Worm (Caenorhabditis elegans): ENCODE results near the gene oac-50.

The oac-50 gene

ce11 chrV:9041030-9041429 is 32.3 kb downstream of the oac-50 start, which contains the start of gene cyp-33B1:
Gene cyp-33B1 (plus strand): TSS chrV:9041330.
- no peak for TF ChIP-seq pqm-1 (tag; optimal IDR thresholded peaks at IDR 0.05)
- TF ChIP-seq nhr-237 (tag; optimal IDR thresholded peaks at IDR 0.05), result no peak
- no peak for TF ChIP-seq nfya-1 (tag; optimal IDR thresholded peaks at IDR 0.05; ENCODE audit: insufficient read depth)
- TF ChIP-seq nhr-43 (tag; optimal IDR thresholded peaks at IDR 0.05; ENCODE audit: poor library complexity, severe bottlenecking), result no peak
- TF ChIP-seq nhr-11 (tag; optimal IDR thresholded peaks at IDR 0.05), result no peak

ce11 chrV:9035685-9036084 is 37.7 kb downstream of the oac-50 start, which contains the start of gene srsx-34:
Gene srsx-34 (plus strand): TSS chrV:9035985.
- TF ChIP-seq ceh-16 (tag; optimal IDR thresholded peaks at IDR 0.05) (no peak), eor-1 (tag; optimal IDR thresholded peaks at IDR 0.05) (no peak), nhr-28 (tag; optimal IDR thresholded peaks at IDR 0.05) (no peak), hmg-11 (tag; optimal IDR thresholded peaks at IDR 0.05) (no peak), unc-62 (GFP tag; optimal IDR thresholded peaks at IDR 0.05) (no peak), nhr-237 (tag; optimal IDR thresholded peaks at IDR 0.05) (no peak), elt-3 (tag; optimal IDR thresholded peaks at IDR 0.05) (no peak), skn-1 (tag; optimal IDR thresholded peaks at IDR 0.05) (no peak), unc-39 (tag; optimal IDR thresholded peaks at IDR 0.05) (no peak), tbx-2 (tag; optimal IDR thresholded peaks at IDR 0.05) (no peak), sea-2 (GFP tag; optimal IDR thresholded peaks at IDR 0.05) (no peak), elt-2 (tag; optimal IDR thresholded peaks at IDR 0.05) (no peak), ZK546.5 (tag; optimal IDR thresholded peaks at IDR 0.05) (no peak), daf-12 (tag; optimal IDR thresholded peaks at IDR 0.05) (no peak), nhr-76 (tag; optimal IDR thresholded peaks at IDR 0.05) (no peak), fkh-2 (tag; optimal IDR thresholded peaks at IDR 0.05) (no peak), pha-4 (tag; optimal IDR thresholded peaks at IDR 0.05) (no peak), ceh-28 (tag; optimal IDR thresholded peaks at IDR 0.05) (no peak)

- TF ChIP-seq eor-1 (tag; optimal IDR thresholded peaks at IDR 0.05), result no peak
- TF ChIP-seq ztf-4 (tag; optimal IDR thresholded peaks at IDR 0.05), result no peak
- no peak for TF ChIP-seq ceh-9 (tag; optimal IDR thresholded peaks at IDR 0.05)
- TF ChIP-seq fos-1 (tag; optimal IDR thresholded peaks at IDR 0.05), result no peak
- TF ChIP-seq lin-39 (tag; optimal IDR thresholded peaks at IDR 0.05), result no peak
- no peak for TF ChIP-seq fkh-2 (tag; optimal IDR thresholded peaks at IDR 0.05)
- no peak for TF ChIP-seq fkh-10 (GFP tag; optimal IDR thresholded peaks at IDR 0.05)
- TF ChIP-seq ceh-82 (tag; optimal IDR thresholded peaks at IDR 0.05), result no peak
- TF ChIP-seq zag-1 (tag; optimal IDR thresholded peaks at IDR 0.05), result no peak
- TF ChIP-seq egl-27 (tag; optimal IDR thresholded peaks at IDR 0.05), result no peak
- TF ChIP-seq egl-5 (tag; optimal IDR thresholded peaks at IDR 0.05), result no peak
- TF ChIP-seq mdl-1 (tag; optimal IDR thresholded peaks at IDR 0.05), result no peak
- TF ChIP-seq daf-12 (tag; optimal IDR thresholded peaks at IDR 0.05), result no peak
- TF ChIP-seq elt-2 (tag; optimal IDR thresholded peaks at IDR 0.05), result no peak
- TF ChIP-seq R02D3.7 (tag; optimal IDR thresholded peaks at IDR 0.05), result no peak
- TF ChIP-seq nhr-23 (tag; optimal IDR thresholded peaks at IDR 0.05), result no peak
- no peak for TF ChIP-seq elt-1 (tag; optimal IDR thresholded peaks at IDR 0.05)
These were observed 40.1 kb downstream of the oac-50 start, which contains the start of gene C25E10.4 for ce11 chrV:9033267-9033666. Gene C25E10.4 (plus strand): TSS chrV:9033567.

- TF ChIP-seq egl-5 (tag; optimal IDR thresholded peaks at IDR 0.05), result no peak
- no peak for TF ChIP-seq nhr-237 (tag; optimal IDR thresholded peaks at IDR 0.05)
- no peak for TF ChIP-seq nhr-76 (tag; optimal IDR thresholded peaks at IDR 0.05)
- no peak for TF ChIP-seq lin-39 (tag; optimal IDR thresholded peaks at IDR 0.05)
- TF ChIP-seq unc-39 (tag; optimal IDR thresholded peaks at IDR 0.05), result no peak
- no peak for TF ChIP-seq elt-1 (tag; optimal IDR thresholded peaks at IDR 0.05)
- no peak for TF ChIP-seq ama-1 (optimal IDR thresholded peaks at IDR 0.05)
- no peak for TF ChIP-seq zag-1 (tag; optimal IDR thresholded peaks at IDR 0.05)
- TF ChIP-seq pqm-1 (tag; optimal IDR thresholded peaks at IDR 0.05), result no peak
- TF ChIP-seq R02D3.7 (tag; optimal IDR thresholded peaks at IDR 0.05), result no peak
- TF ChIP-seq nhr-23 (tag; optimal IDR thresholded peaks at IDR 0.05), result no peak
- TF ChIP-seq ceh-16 (tag; optimal IDR thresholded peaks at IDR 0.05), result no peak
- TF ChIP-seq ZK546.5 (tag; optimal IDR thresholded peaks at IDR 0.05), result no peak
These were observed 43.1 kb downstream of the oac-50 start, which contains the start of gene C25E10.5 for ce11 chrV:9030248-9030647. Gene C25E10.5 (plus strand): TSS chrV:9030548.
